Fruit fly (Drosophila melanogaster): ENCODE data around the gene CG11722.

DNA sequence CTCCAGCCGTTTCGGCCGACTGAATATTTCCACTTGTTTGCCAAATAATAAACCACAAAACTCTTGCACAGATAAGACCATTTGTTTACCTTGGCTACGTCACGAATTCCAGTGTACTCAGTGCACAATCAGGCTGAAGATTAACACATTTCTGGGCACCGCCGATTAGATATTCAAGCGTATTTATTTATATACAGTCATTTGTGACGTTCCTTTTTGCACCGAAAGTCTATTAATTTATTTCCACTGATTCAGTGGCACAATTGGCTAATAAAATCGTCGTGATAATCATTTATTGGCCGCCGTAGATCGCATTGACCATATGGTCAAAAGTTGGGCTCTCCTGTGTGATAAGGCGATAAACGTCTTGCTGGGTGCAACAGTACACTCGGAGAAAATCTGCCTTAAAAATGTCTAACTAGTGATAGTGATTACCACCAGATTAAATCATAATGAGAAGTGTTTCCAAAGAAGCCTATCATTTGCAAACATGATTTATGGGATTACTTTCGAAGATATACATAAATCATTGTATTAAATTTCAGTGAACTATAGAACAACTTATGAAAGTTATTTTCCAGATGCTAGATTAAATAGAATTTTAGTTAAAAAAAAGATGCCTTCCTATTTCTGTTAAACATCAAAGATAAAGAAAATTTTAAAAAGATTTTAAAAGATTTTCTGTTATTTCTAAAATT, 9.1 kb upstream of the CG11722 start:
- TF ChIP-seq insv (optimal IDR thresholded peaks at IDR 0.05) (no peak), h (optimal IDR thresholded peaks at IDR 0.05) (no peak)

Data from Kc167 (cell line).